Worm (Caenorhabditis elegans) whole organism, L1 larva: ENCODE data around the gene cid-1.
A peak's percentile ranks its signal among the peaks of the same experiment; 100 is the strongest.

Experiments
- C04F5.9 ChIP-seq: sonication (generic microtip); optimal IDR thresholded peaks from 2 replicates; lab custom pipeline; 2016; ENCODE audit warnings: missing genetic modification characterization, missing compliant biosample characterization
- C16A3.4 ChIP-seq: fragments of 150-350 bp; optimal IDR thresholded peaks from 2 replicates; lab custom pipeline; 2014; ENCODE audit warnings: missing biosample characterization, missing genetic modification characterization
- C34B4.2 ChIP-seq: sonication (generic microtip); optimal IDR thresholded peaks from 2 replicates; lab custom pipeline; 2017; ENCODE audit warnings: mild to moderate bottlenecking, missing genetic modification characterization, missing compliant biosample characterization
- F16B12.6 ChIP-seq: fragments of 150-350 bp; optimal IDR thresholded peaks from 2 replicates; lab custom pipeline; 2014; ENCODE audit warnings: missing biosample characterization, missing genetic modification characterization
- aha-1 ChIP-seq: fragments of 150-350 bp; optimal IDR thresholded peaks from 2 replicates; lab custom pipeline; 2014; ENCODE audit warnings: missing biosample characterization, missing genetic modification characterization
- ama-1 ChIP-seq: fragments of 150-350 bp; optimal IDR thresholded peaks from 2 replicates; lab custom pipeline; 2014
- ceh-63 ChIP-seq: fragments of 200-800 bp; sonication (Bioruptor generic); optimal IDR thresholded peaks from 2 replicates; lab custom pipeline; 2018; ENCODE audit warnings: mild to moderate bottlenecking, missing genetic modification characterization, missing compliant biosample characterization
- ceh-8 ChIP-seq: fragments of 200-800 bp; sonication (Bioruptor generic); optimal IDR thresholded peaks from 2 replicates; lab custom pipeline; 2018; ENCODE audit warnings: mild to moderate bottlenecking, missing genetic modification characterization, moderate library complexity, missing compliant biosample characterization
- ceh-82 ChIP-seq, 3 experiments: fragments of 150-350 bp in 1 of 3; sonication (generic microtip) in 2 of 3; optimal IDR thresholded peaks; 2 replicates each; lab custom pipeline; 2014 to 2017; ENCODE audit warnings: missing biosample characterization in 3 of 3, missing genetic modification characterization in 3 of 3
- ces-1 ChIP-seq: fragments of 150-350 bp; optimal IDR thresholded peaks from 2 replicates; lab custom pipeline; 2014; ENCODE audit warnings: missing biosample characterization, missing genetic modification reagents, missing genetic modification characterization
- dpl-1 ChIP-seq, 3 experiments: fragments of 150-350 bp in 2 of 3; sonication (generic microtip) in 1 of 3; optimal IDR thresholded peaks; 2 replicates each; lab custom pipeline; 2014 to 2017; ENCODE audit warnings: missing biosample characterization in 3 of 3, missing genetic modification characterization in 3 of 3, missing genetic modification reagents in 3 of 3
- dsc-1 ChIP-seq: sonication (generic microtip); optimal IDR thresholded peaks from 2 replicates; lab custom pipeline; 2016; ENCODE audit warnings: mild to moderate bottlenecking, missing genetic modification characterization, missing compliant biosample characterization
- efl-3 ChIP-seq: fragments of 200-800 bp; sonication (Bioruptor generic); optimal IDR thresholded peaks from 2 replicates; lab custom pipeline; 2018; ENCODE audit warnings: mild to moderate bottlenecking, missing genetic modification characterization, missing compliant biosample characterization
- egl-13 ChIP-seq: sonication (generic microtip); optimal IDR thresholded peaks from 2 replicates; lab custom pipeline; 2016; ENCODE audit warnings: missing genotype, missing genetic modification reagents, missing genetic modification characterization, missing compliant biosample characterization
- egl-27 ChIP-seq, 2 experiments: fragments of 150-350 bp in 1 of 2; sonication (generic microtip); optimal IDR thresholded peaks; 3 replicates each; lab custom pipeline; 2017 to 2018; ENCODE audit warnings: missing biosample characterization in 2 of 2, missing genetic modification characterization in 2 of 2, missing genetic modification reagents in 2 of 2
- elt-2 ChIP-seq: sonication (generic microtip); optimal IDR thresholded peaks from 2 replicates; lab custom pipeline; 2016; ENCODE audit warnings: missing genetic modification characterization, mild to moderate bottlenecking, inconsistent platforms, missing compliant biosample characterization, missing genetic modification reagents
- fos-1 ChIP-seq: fragments of 150-350 bp; optimal IDR thresholded peaks from 2 replicates; lab custom pipeline; 2014; ENCODE audit warnings: missing biosample characterization, missing genetic modification characterization
- hlh-17 ChIP-seq: fragments of 200-800 bp; sonication (Bioruptor generic); optimal IDR thresholded peaks from 2 replicates; lab custom pipeline; 2018; ENCODE audit warnings: missing genetic modification characterization, mild to moderate bottlenecking, missing compliant biosample characterization, moderate library complexity, borderline replicate concordance
- irx-1 ChIP-seq: sonication (generic microtip); optimal IDR thresholded peaks from 2 replicates; lab custom pipeline; 2016; ENCODE audit warnings: missing genetic modification characterization, missing compliant biosample characterization
- jun-1 ChIP-seq: fragments of 150-350 bp; optimal IDR thresholded peaks from 2 replicates; lab custom pipeline; 2014; ENCODE audit warnings: missing biosample characterization, missing genetic modification reagents, missing genetic modification characterization
- lin-13 ChIP-seq: fragments of 150-350 bp; optimal IDR thresholded peaks from 2 replicates; lab custom pipeline; 2014; ENCODE audit warnings: missing biosample characterization, missing genetic modification reagents, missing genetic modification characterization
- lin-14 ChIP-seq: fragments of 200-800 bp; sonication (Bioruptor generic); optimal IDR thresholded peaks from 2 replicates; lab custom pipeline; 2018; ENCODE audit warnings: mild to moderate bottlenecking, missing genetic modification characterization, moderate library complexity, missing compliant biosample characterization
- lin-15B ChIP-seq: fragments of 150-350 bp; sonication (generic microtip); optimal IDR thresholded peaks from 3 replicates; lab custom pipeline; 2014; ENCODE audit warnings: missing biosample characterization, missing genetic modification characterization
- lin-39 ChIP-seq: fragments of 150-350 bp; optimal IDR thresholded peaks from 2 replicates; lab custom pipeline; 2014; ENCODE audit warnings: missing biosample characterization, missing genetic modification reagents, missing genetic modification characterization
- lsy-2 ChIP-seq, 2 experiments: fragments of 150-350 bp; optimal IDR thresholded peaks; 2 replicates each; lab custom pipeline; 2014; ENCODE audit warnings: missing biosample characterization in 2 of 2, missing genetic modification characterization in 2 of 2
- mab-9 ChIP-seq: fragments of 200-800 bp; sonication (Bioruptor generic); IDR thresholded peaks from 2 replicates; pipeline ENCODE4 v1.3.6; 2022; ENCODE audit warnings: missing genetic modification reagents, missing genetic modification characterization, missing compliant biosample characterization
- mef-2 ChIP-seq: fragments of 150-350 bp; optimal IDR thresholded peaks from 2 replicates; lab custom pipeline; 2014; ENCODE audit warnings: missing biosample characterization, missing genetic modification characterization
- mep-1 ChIP-seq: fragments of 150-350 bp; optimal IDR thresholded peaks from 2 replicates; lab custom pipeline; 2014; ENCODE audit warnings: missing biosample characterization, missing genetic modification characterization
- nhr-11 ChIP-seq: fragments of 150-350 bp; optimal IDR thresholded peaks from 2 replicates; lab custom pipeline; 2014; ENCODE audit warnings: missing biosample characterization, missing genetic modification characterization
- nhr-12 ChIP-seq: sonication (generic microtip); optimal IDR thresholded peaks from 2 replicates; lab custom pipeline; 2017; ENCODE audit warnings: missing biosample characterization, missing genetic modification characterization
- nhr-20 ChIP-seq: sonication (generic microtip); optimal IDR thresholded peaks from 2 replicates; lab custom pipeline; 2016; ENCODE audit warnings: mild to moderate bottlenecking, missing genetic modification characterization, missing compliant biosample characterization
- nhr-237 ChIP-seq: fragments of 150-350 bp; optimal IDR thresholded peaks from 2 replicates; lab custom pipeline; 2014; ENCODE audit warnings: missing biosample characterization, missing genetic modification characterization
- nhr-28 ChIP-seq: fragments of 150-350 bp; optimal IDR thresholded peaks from 2 replicates; lab custom pipeline; 2014; ENCODE audit warnings: missing biosample characterization, missing genetic modification characterization
- nhr-47 ChIP-seq: sonication (generic microtip); optimal IDR thresholded peaks from 2 replicates; lab custom pipeline; 2016; ENCODE audit warnings: mild to moderate bottlenecking, missing genetic modification characterization, moderate library complexity, missing compliant biosample characterization
- nhr-71 ChIP-seq: sonication (generic microtip); optimal IDR thresholded peaks from 2 replicates; lab custom pipeline; 2016; ENCODE audit warnings: mild to moderate bottlenecking, missing genetic modification characterization, moderate library complexity, missing compliant biosample characterization
- nhr-76 ChIP-seq: sonication (generic microtip); optimal IDR thresholded peaks from 2 replicates; lab custom pipeline; 2017; ENCODE audit warnings: missing biosample characterization, missing genetic modification characterization
- nhr-84 ChIP-seq: sonication (generic microtip); optimal IDR thresholded peaks from 2 replicates; lab custom pipeline; 2017; ENCODE audit warnings: missing biosample characterization, missing genetic modification characterization
- nhr-90 ChIP-seq: sonication (generic microtip); optimal IDR thresholded peaks from 2 replicates; lab custom pipeline; 2016; ENCODE audit warnings: mild to moderate bottlenecking, missing genetic modification characterization, missing compliant biosample characterization; ENCODE audit not compliant: poor library complexity
- pax-3 ChIP-seq: fragments of 200-800 bp; sonication (Bioruptor generic); optimal IDR thresholded peaks from 2 replicates; lab custom pipeline; 2018; ENCODE audit warnings: mild to moderate bottlenecking, missing genetic modification characterization, moderate library complexity, missing compliant biosample characterization
- pqm-1 ChIP-seq: sonication (generic microtip); optimal IDR thresholded peaks from 3 replicates; lab custom pipeline; 2017; ENCODE audit warnings: missing biosample characterization, missing genetic modification characterization
- skn-1 ChIP-seq: fragments of 150-350 bp; optimal IDR thresholded peaks from 2 replicates; lab custom pipeline; 2014; ENCODE audit warnings: missing biosample characterization, missing genetic modification characterization
- sox-4 ChIP-seq: sonication (generic microtip); optimal IDR thresholded peaks from 2 replicates; lab custom pipeline; 2016; ENCODE audit warnings: missing genetic modification characterization, missing compliant biosample characterization
- sptf-1 ChIP-seq: fragments of 150-350 bp; optimal IDR thresholded peaks from 2 replicates; lab custom pipeline; 2014; ENCODE audit warnings: missing biosample characterization, missing genetic modification characterization
- sup-37 ChIP-seq: fragments of 200-800 bp; sonication (Bioruptor generic); optimal IDR thresholded peaks from 2 replicates; lab custom pipeline; 2018; ENCODE audit warnings: mild to moderate bottlenecking, missing genetic modification characterization, missing compliant biosample characterization
- swsn-7 ChIP-seq: sonication (generic microtip); optimal IDR thresholded peaks from 2 replicates; lab custom pipeline; 2016; ENCODE audit warnings: missing genetic modification characterization, missing compliant biosample characterization
- tbx-2 ChIP-seq: sonication (generic microtip); optimal IDR thresholded peaks from 2 replicates; lab custom pipeline; 2016; ENCODE audit warnings: missing genetic modification characterization, missing compliant biosample characterization
- unc-30 ChIP-seq: sonication (generic microtip); optimal IDR thresholded peaks from 2 replicates; lab custom pipeline; 2017; ENCODE audit warnings: missing biosample characterization, missing genetic modification characterization
- unc-62 ChIP-seq: fragments of 150-350 bp; optimal IDR thresholded peaks from 2 replicates; lab custom pipeline; 2014; ENCODE audit warnings: missing biosample characterization, missing genetic modification reagents, missing genetic modification characterization
- unc-86 ChIP-seq: sonication (generic microtip); optimal IDR thresholded peaks from 2 replicates; lab custom pipeline; 2016; ENCODE audit warnings: missing genetic modification characterization, missing compliant biosample characterization
- zip-4 ChIP-seq: fragments of 200-800 bp; sonication (Bioruptor generic); optimal IDR thresholded peaks from 2 replicates; lab custom pipeline; 2018; ENCODE audit warnings: mild to moderate bottlenecking, missing genetic modification characterization, moderate library complexity, missing compliant biosample characterization
- ztf-11 ChIP-seq, 2 experiments: sonication (generic microtip); optimal IDR thresholded peaks; 2 replicates each; lab custom pipeline; 2016 to 2017; ENCODE audit warnings: missing genetic modification characterization in 2 of 2, missing biosample characterization in 1 of 2, missing compliant biosample characterization in 1 of 2
- ztf-4 ChIP-seq: fragments of 150-350 bp; optimal IDR thresholded peaks from 2 replicates; lab custom pipeline; 2014; ENCODE audit warnings: missing biosample characterization, missing genetic modification characterization

Gene cid-1

ce11 chrIII:5227831-5228467, 54.2 kb downstream of the cid-1 start, which contains the start of the genes C34E10.12, C34E10.10 and atp-2 (continued):
- TF ChIP-seq egl-13 (tag; lab: Kevin White, UChicago): peak; percentile 68
- no peak for TF ChIP-seq nhr-84 (tag; lab: Kevin White, UChicago)
- TF ChIP-seq irx-1 (tag; lab: Kevin White, UChicago): peak; percentile 64
- peak; percentile 67 for TF ChIP-seq nhr-237 (tag; lab: Kevin White, UChicago)
- TF ChIP-seq pax-3 (tag; lab: Kevin White, UChicago): peak; percentile 63
- TF ChIP-seq ces-1 (GFP tag; lab: Kevin White, UChicago): no peak
- TF ChIP-seq pqm-1 (tag; lab: Kevin White, UChicago): no peak
- TF ChIP-seq ceh-63: no peak
- TF ChIP-seq tbx-2 (tag; lab: Kevin White, UChicago): peak; percentile 79
- no peak for TF ChIP-seq hlh-17 (GFP tag; lab: Kevin White, UChicago)
- no peak for TF ChIP-seq sup-37 (GFP tag; lab: Kevin White, UChicago)
- TF ChIP-seq sptf-1: no peak
- TF ChIP-seq dpl-1 (GFP tag; optimal IDR thresholded peaks at IDR 0.05; lab: Kevin White, UChicago): peak; percentile 79 to 85 (median 82)
- peak; percentile 38; the same call in 1 of the 2 replicates for TF ChIP-seq mab-9 (GFP tag; lab: Robert Waterston, UW)
- TF ChIP-seq C34B4.2 (tag; lab: Kevin White, UChicago): peak; percentile 99
- TF ChIP-seq fos-1 (tag; lab: Kevin White, UChicago): peak; percentile 65
- peak; percentile 88 for TF ChIP-seq swsn-7
- peak; percentile 85 for TF ChIP-seq nhr-90 (tag; lab: Kevin White, UChicago)
- peak; percentile 96 for TF ChIP-seq skn-1 (tag; lab: Kevin White, UChicago)
- peak; percentile 88 for TF ChIP-seq lin-15B
- TF ChIP-seq elt-2 (tag; lab: Kevin White, UChicago): no peak
- no peak for TF ChIP-seq nhr-76 (tag; lab: Kevin White, UChicago)
- TF ChIP-seq ztf-11 (tag; optimal IDR thresholded peaks at IDR 0.05; lab: Kevin White, UChicago): peak in 1 of 2 experiments; percentile 52
- TF ChIP-seq lsy-2 (tag; optimal IDR thresholded peaks at IDR 0.05; lab: Kevin White, UChicago): peak; percentile 90 to 94
- peak; percentile 90 for TF ChIP-seq lin-14 (GFP tag; lab: Kevin White, UChicago)
- TF ChIP-seq lin-13 (GFP tag; lab: Kevin White, UChicago): peak; percentile 84
- TF ChIP-seq nhr-12 (tag; lab: Kevin White, UChicago): no peak
- TF ChIP-seq ztf-4 (tag; lab: Kevin White, UChicago): no peak
- TF ChIP-seq F16B12.6 (tag; lab: Kevin White, UChicago): peak; percentile 55
- no peak for TF ChIP-seq ama-1
- TF ChIP-seq C04F5.9 (tag; lab: Kevin White, UChicago): peak; percentile 61
- TF ChIP-seq nhr-28: no peak
- peak; percentile 59 for TF ChIP-seq aha-1 (tag; lab: Kevin White, UChicago)
- peak; percentile 89 for TF ChIP-seq nhr-47
- TF ChIP-seq egl-27 (tag; optimal IDR thresholded peaks at IDR 0.05; lab: Kevin White, UChicago): no peak
- peak; percentile 70 to 95 (median 73) for TF ChIP-seq ceh-82 (tag; optimal IDR thresholded peaks at IDR 0.05; lab: Kevin White, UChicago)
- peak; percentile 84 for TF ChIP-seq unc-86
- peak; percentile 93 for TF ChIP-seq nhr-71
- peak; percentile 59 for TF ChIP-seq ceh-8 (GFP tag; lab: Kevin White, UChicago)
- TF ChIP-seq zip-4 (GFP tag; lab: Kevin White, UChicago): peak; percentile 40
- peak; percentile 76 for TF ChIP-seq mef-2 (tag; lab: Kevin White, UChicago)
- no peak for TF ChIP-seq unc-30 (tag; lab: Kevin White, UChicago)
- peak; percentile 94 for TF ChIP-seq nhr-20 (tag; lab: Kevin White, UChicago)
- TF ChIP-seq sox-4 (tag; lab: Kevin White, UChicago): peak; percentile 48
- peak; percentile 27 for TF ChIP-seq nhr-11 (tag; lab: Kevin White, UChicago)
- TF ChIP-seq dsc-1 (tag; lab: Kevin White, UChicago): peak; percentile 72
- TF ChIP-seq C16A3.4 (tag; lab: Kevin White, UChicago): peak; percentile 97
- TF ChIP-seq unc-62 (GFP tag; lab: Kevin White, UChicago): no peak
- TF ChIP-seq mep-1 (tag; lab: Kevin White, UChicago): peak; percentile 83
- TF ChIP-seq efl-3 (GFP tag; lab: Kevin White, UChicago): no peak
- peak; percentile 73 for TF ChIP-seq jun-1
- TF ChIP-seq lin-39: peak; percentile 2
